Fruit fly (Drosophila melanogaster) whole organism, embryonic: ENCODE data around the gene CHKov1.

Source experiments
- Aef1 ChIP-seq: fragments of 200-800 bp; sonication (Bioruptor generic); IDR thresholded peaks from 3 replicates; pipeline ENCODE4 v1.3.6; 2022; ENCODE audit warnings: missing biosample characterization, missing genetic modification characterization
- Atf6 ChIP-seq: fragments of 200-800 bp; sonication (Bioruptor generic); IDR thresholded peaks from 2 replicates; pipeline ENCODE4 v1.3.6; 2022; ENCODE audit warnings: missing biosample characterization, missing genetic modification characterization
- B-H2 ChIP-seq: fragments of 200-800 bp; sonication (Bioruptor generic); optimal IDR thresholded peaks from 2 replicates; lab custom pipeline; 2018; ENCODE audit warnings: missing biosample characterization, mild to moderate bottlenecking, missing genetic modification characterization
- CG10209 ChIP-seq: fragments of 200-800 bp; sonication (Bioruptor generic); optimal IDR thresholded peaks from 3 replicates; lab custom pipeline; 2017; ENCODE audit warnings: missing biosample characterization, mild to moderate bottlenecking, missing genetic modification characterization, missing genetic modification reagents
- CG10321 ChIP-seq: fragments of 200-800 bp; sonication (Bioruptor generic); IDR thresholded peaks from 2 replicates; pipeline ENCODE4 v1.3.6; 2022; ENCODE audit warnings: missing biosample characterization, missing genetic modification characterization
- CG11723 ChIP-seq: fragments of 200-800 bp; sonication (Bioruptor generic); optimal IDR thresholded peaks from 2 replicates; lab custom pipeline; 2017; ENCODE audit warnings: missing biosample characterization, mild to moderate bottlenecking, missing genetic modification characterization
- CG12071 ChIP-seq: fragments of 200-800 bp; sonication (Bioruptor generic); optimal IDR thresholded peaks from 3 replicates; lab custom pipeline; 2018; ENCODE audit warnings: missing biosample characterization, mild to moderate bottlenecking, missing genetic modification characterization
- CG12744 ChIP-seq: fragments of 200-800 bp; sonication (Bioruptor generic); optimal IDR thresholded peaks from 2 replicates; lab custom pipeline; 2016; ENCODE audit warnings: missing biosample characterization, missing genetic modification characterization
- CG15073 ChIP-seq: fragments of 200-800 bp; sonication (Bioruptor generic); optimal IDR thresholded peaks from 2 replicates; lab custom pipeline; 2016; ENCODE audit warnings: missing biosample characterization, missing genetic modification characterization
- CG16815 ChIP-seq: fragments of 200-800 bp; sonication (Bioruptor generic); optimal IDR thresholded peaks from 3 replicates; lab custom pipeline; 2017; ENCODE audit warnings: missing biosample characterization, mild to moderate bottlenecking, missing genetic modification characterization
- CG17328 ChIP-seq: fragments of 200-800 bp; sonication (Bioruptor generic); IDR thresholded peaks from 2 replicates; pipeline ENCODE4 v1.3.6; 2022; ENCODE audit warnings: missing biosample characterization, missing genetic modification characterization
- CG18476 ChIP-seq: fragments of 200-800 bp; sonication (Bioruptor generic); optimal IDR thresholded peaks from 2 replicates; lab custom pipeline; 2016; ENCODE audit warnings: missing biosample characterization, mild to moderate bottlenecking, missing genetic modification characterization
- CG18599 ChIP-seq: fragments of 200-800 bp; sonication (Bioruptor generic); optimal IDR thresholded peaks from 3 replicates; lab custom pipeline; 2017; ENCODE audit warnings: missing biosample characterization, missing genetic modification characterization, mild to moderate bottlenecking, moderate library complexity, missing genetic modification reagents
- CG2199 ChIP-seq: fragments of 200-800 bp; sonication (Bioruptor generic); IDR thresholded peaks from 3 replicates; pipeline ENCODE4 v1.3.6; 2022; ENCODE audit warnings: missing biosample characterization, missing genetic modification characterization
- CG3065 ChIP-seq: fragments of 200-800 bp; sonication (Bioruptor generic); optimal IDR thresholded peaks from 2 replicates; lab custom pipeline; 2016; ENCODE audit warnings: missing biosample characterization, missing genetic modification characterization
- CG4404 ChIP-seq: fragments of 200-800 bp; sonication (Bioruptor generic); IDR thresholded peaks from 2 replicates; pipeline ENCODE4 v1.3.6; 2022; ENCODE audit warnings: missing biosample characterization, missing genetic modification characterization
- CG6791 ChIP-seq: fragments of 200-800 bp; sonication (Bioruptor generic); IDR thresholded peaks from 3 replicates; pipeline ENCODE4 v1.3.6; 2022; ENCODE audit warnings: missing biosample characterization, missing genetic modification characterization; ENCODE audit not compliant: partially characterized antibody
- CG7928 ChIP-seq: fragments of 200-800 bp; sonication (Bioruptor generic); optimal IDR thresholded peaks from 2 replicates; lab custom pipeline; 2017; ENCODE audit warnings: missing biosample characterization, mild to moderate bottlenecking, missing genetic modification characterization
- CG8924 ChIP-seq: fragments of 200-800 bp; optimal IDR thresholded peaks from 3 replicates; lab custom pipeline; 2019; ENCODE audit warnings: missing biosample characterization, mild to moderate bottlenecking, missing genetic modification characterization, moderate library complexity
- CG9727 ChIP-seq: fragments of 200-800 bp; sonication (Bioruptor generic); optimal IDR thresholded peaks from 3 replicates; lab custom pipeline; 2017; ENCODE audit warnings: missing biosample characterization, mild to moderate bottlenecking, missing genetic modification characterization
- CG9876 ChIP-seq: fragments of 200-800 bp; sonication (Bioruptor generic); optimal IDR thresholded peaks from 2 replicates; lab custom pipeline; 2016; ENCODE audit warnings: missing biosample characterization, missing genetic modification characterization
- CTCF ChIP-seq: fragments of 200-800 bp; sonication (Bioruptor generic); optimal IDR thresholded peaks from 2 replicates; lab custom pipeline; 2017; ENCODE audit warnings: missing biosample characterization, mild to moderate bottlenecking, missing genetic modification characterization, moderate library complexity
- CrebB ChIP-seq: fragments of 200-800 bp; sonication (Bioruptor generic); optimal IDR thresholded peaks from 3 replicates; lab custom pipeline; 2018; ENCODE audit warnings: missing biosample characterization, mild to moderate bottlenecking, missing genetic modification characterization
- Eip74EF ChIP-seq, 2 experiments: fragments of 200-800 bp in 1 of 2; fragments of >200 bp in 1 of 2; sonication (Bioruptor generic) in 1 of 2; optimal IDR thresholded peaks; 2 replicates each; lab custom pipeline; 2017 to 2019; ENCODE audit warnings: missing biosample characterization in 2 of 2, missing genetic modification characterization in 2 of 2, mild to moderate bottlenecking in 1 of 2, moderate library complexity in 1 of 2
- H15 ChIP-seq: fragments of 200-800 bp; sonication (Bioruptor generic); IDR thresholded peaks from 3 replicates; pipeline ENCODE4 v1.3.6; 2022; ENCODE audit warnings: missing biosample characterization, missing genetic modification characterization
- HLH54F ChIP-seq: fragments of 200-800 bp; sonication (Bioruptor generic); optimal IDR thresholded peaks from 3 replicates; lab custom pipeline; 2016; ENCODE audit warnings: missing biosample characterization, missing genetic modification characterization
- Nf-YB ChIP-seq: fragments of 200-800 bp; sonication (Bioruptor generic); optimal IDR thresholded peaks from 3 replicates; lab custom pipeline; 2019; ENCODE audit warnings: missing biosample characterization, mild to moderate bottlenecking, missing genetic modification characterization, moderate library complexity
- Pdp1 ChIP-seq, 2 experiments: fragments of 200-800 bp; sonication (Bioruptor generic); optimal IDR thresholded peaks; 3 replicates each; lab custom pipeline; 2016; ENCODE audit warnings: missing biosample characterization in 2 of 2, missing genetic modification characterization in 2 of 2, mild to moderate bottlenecking in 1 of 2, moderate library complexity in 1 of 2
- Sin3A ChIP-seq: fragments of >200 bp; optimal IDR thresholded peaks from 2 replicates; lab custom pipeline; 2018
- Stat92E ChIP-seq, 3 experiments: fragments of >200 bp in 2 of 3; fragments of 200-800 bp in 1 of 3; sonication (Bioruptor generic) in 1 of 3; optimal IDR thresholded peaks; 2 replicates each; lab custom pipeline; 2017 to 2019; ENCODE audit warnings: missing biosample characterization in 3 of 3, missing genetic modification characterization in 3 of 3, mild to moderate bottlenecking in 1 of 3, moderate library complexity in 1 of 3
- abd-A ChIP-seq: fragments of 200-800 bp; sonication (Bioruptor generic); optimal IDR thresholded peaks from 3 replicates; lab custom pipeline; 2019; ENCODE audit warnings: missing biosample characterization, mild to moderate bottlenecking, missing genetic modification characterization, moderate library complexity
- ap ChIP-seq: fragments of 200-800 bp; sonication (Bioruptor generic); IDR thresholded peaks from 2 replicates; pipeline ENCODE4 v1.3.6; 2022; ENCODE audit warnings: missing biosample characterization, missing genetic modification characterization
- ara ChIP-seq: fragments of 200-800 bp; sonication (Bioruptor generic); IDR thresholded peaks from 2 replicates; pipeline ENCODE4 v1.3.6; 2022; ENCODE audit warnings: missing biosample characterization, missing genetic modification characterization
- ase ChIP-seq: fragments of 200-800 bp; sonication (Bioruptor generic); IDR thresholded peaks from 3 replicates; pipeline ENCODE4 v1.3.6; 2022; ENCODE audit warnings: missing biosample characterization, missing genetic modification characterization
- bsh ChIP-seq, 2 experiments: fragments of 200-800 bp; sonication (Bioruptor generic); optimal IDR thresholded peaks; 2 replicates each; lab custom pipeline; 2017 to 2018; ENCODE audit warnings: mild to moderate bottlenecking in 2 of 2, missing biosample characterization in 2 of 2, missing genetic modification characterization in 2 of 2, moderate library complexity in 1 of 2
- cad ChIP-seq: fragments of >200 bp; optimal IDR thresholded peaks from 2 replicates; lab custom pipeline; 2017; ENCODE audit warnings: missing biosample characterization, missing genetic modification characterization
- caup ChIP-seq: fragments of 200-800 bp; sonication (Bioruptor generic); optimal IDR thresholded peaks from 3 replicates; lab custom pipeline; 2017; ENCODE audit warnings: missing biosample characterization, mild to moderate bottlenecking, missing genetic modification characterization, moderate library complexity; ENCODE audit not compliant: severe bottlenecking
- disco-r ChIP-seq: fragments of 200-800 bp; sonication (Bioruptor generic); optimal IDR thresholded peaks from 2 replicates; lab custom pipeline; 2016; ENCODE audit warnings: missing biosample characterization, missing genetic modification characterization
- emc ChIP-seq: fragments of 200-800 bp; sonication (Bioruptor generic); optimal IDR thresholded peaks from 2 replicates; lab custom pipeline; 2016; ENCODE audit warnings: missing biosample characterization, missing genetic modification characterization
- fu2 ChIP-seq: fragments of 200-800 bp; sonication (Bioruptor generic); optimal IDR thresholded peaks from 2 replicates; lab custom pipeline; 2016; ENCODE audit warnings: missing biosample characterization, missing genetic modification characterization
- gem ChIP-seq: fragments of 200-800 bp; sonication (Bioruptor generic); optimal IDR thresholded peaks from 2 replicates; lab custom pipeline; 2019; ENCODE audit warnings: missing biosample characterization, mild to moderate bottlenecking, missing genetic modification characterization, moderate library complexity
- gfzf ChIP-seq: fragments of 200-800 bp; sonication (Bioruptor generic); optimal IDR thresholded peaks from 2 replicates; lab custom pipeline; 2016; ENCODE audit warnings: missing biosample characterization, mild to moderate bottlenecking, missing genetic modification characterization, moderate library complexity
- insv ChIP-seq, 2 experiments: fragments of 200-800 bp; sonication (Bioruptor generic); optimal IDR thresholded peaks; 3 replicates each; lab custom pipeline; 2016 to 2018; ENCODE audit warnings: missing biosample characterization in 2 of 2, missing genetic modification characterization in 2 of 2
- lola ChIP-seq, 3 experiments: fragments of >200 bp in 2 of 3; fragments of 200-800 bp in 1 of 3; sonication (Bioruptor generic) in 1 of 3; optimal IDR thresholded peaks; 2 replicates each; lab custom pipeline; 2017 to 2019; ENCODE audit warnings: missing biosample characterization in 3 of 3, missing genetic modification characterization in 3 of 3, mild to moderate bottlenecking in 1 of 3, moderate library complexity in 1 of 3
- peb ChIP-seq: fragments of 200-800 bp; sonication (Bioruptor generic); IDR thresholded peaks from 2 replicates; pipeline ENCODE4 v1.3.6; 2022; ENCODE audit warnings: missing biosample characterization, missing genetic modification characterization
- pfk ChIP-seq: fragments of 200-800 bp; sonication (Bioruptor generic); optimal IDR thresholded peaks from 2 replicates; lab custom pipeline; 2018; ENCODE audit warnings: missing biosample characterization, mild to moderate bottlenecking, missing genetic modification characterization, moderate library complexity
- pnt ChIP-seq: fragments of 200-800 bp; sonication (Bioruptor generic); optimal IDR thresholded peaks from 3 replicates; lab custom pipeline; 2016; ENCODE audit warnings: missing biosample characterization, missing genetic modification characterization
- scrt ChIP-seq: fragments of 200-800 bp; sonication (Bioruptor generic); optimal IDR thresholded peaks from 2 replicates; lab custom pipeline; 2018; ENCODE audit warnings: missing biosample characterization, mild to moderate bottlenecking, missing genetic modification characterization, moderate library complexity
- sens ChIP-seq: fragments of 200-800 bp; sonication (Bioruptor generic); peaks from one replicate; lab custom pipeline; 2016; ENCODE audit warnings: missing biosample characterization, missing genetic modification characterization
- sima ChIP-seq: fragments of 200-800 bp; sonication (Bioruptor generic); optimal IDR thresholded peaks from 2 replicates; lab custom pipeline; 2016; ENCODE audit warnings: missing biosample characterization, missing genetic modification characterization
- sisA ChIP-seq: fragments of 200-800 bp; sonication (Bioruptor generic); IDR thresholded peaks from 2 replicates; pipeline ENCODE4 v1.3.6; 2022; ENCODE audit warnings: missing biosample characterization, missing genetic modification characterization
- tup ChIP-seq: fragments of 200-800 bp; sonication (Bioruptor generic); optimal IDR thresholded peaks from 2 replicates; lab custom pipeline; 2016; ENCODE audit warnings: missing biosample characterization, mild to moderate bottlenecking, missing genetic modification characterization, moderate library complexity

CHKov1 gene

dm6 chr3R:25275276-25275675 lies 53.8 kb downstream of the CHKov1 start (continued):
- TF ChIP-seq Sin3A (lab: Kevin White, UChicago), result no peak
- TF ChIP-seq CG9876 (GFP tag; lab: Kevin White, UChicago), result no peak
- TF ChIP-seq CG12071 (GFP tag; lab: Kevin White, UChicago), result peak; percentile 44
- no peak for TF ChIP-seq tup
- TF ChIP-seq CG15073 (GFP tag; lab: Kevin White, UChicago), result no peak
- no peak for TF ChIP-seq Nf-YB (GFP tag; lab: Kevin White, UChicago)
- TF ChIP-seq CG11723 (GFP tag; lab: Kevin White, UChicago), result no peak
- no peak for TF ChIP-seq CG2199 (GFP tag; lab: Robert Waterston, UW)
- no peak for TF ChIP-seq ap (GFP tag; lab: Robert Waterston, UW)
- TF ChIP-seq CG4404 (GFP tag; lab: Robert Waterston, UW), result no peak
- TF ChIP-seq sens, result peak; percentile 61
- no peak for TF ChIP-seq Stat92E (GFP tag; optimal IDR thresholded peaks at IDR 0.05; lab: Kevin White, UChicago)
- TF ChIP-seq Eip74EF (GFP tag; optimal IDR thresholded peaks at IDR 0.05; lab: Kevin White, UChicago), result no peak
- TF ChIP-seq gfzf (GFP tag; lab: Kevin White, UChicago), result no peak
- peak; percentile 65 for TF ChIP-seq caup (GFP tag; lab: Kevin White, UChicago)
- peak; percentile 36 for TF ChIP-seq B-H2 (GFP tag; lab: Kevin White, UChicago)
- no peak for TF ChIP-seq emc (GFP tag; lab: Kevin White, UChicago)
- no peak for TF ChIP-seq CG10321 (GFP tag; lab: Robert Waterston, UW)
- no peak for TF ChIP-seq CTCF
- no peak for TF ChIP-seq H15 (GFP tag; lab: Robert Waterston, UW)
- TF ChIP-seq CG18599 (GFP tag; lab: Kevin White, UChicago), result peak; percentile 68
- no peak for TF ChIP-seq abd-A (tag; lab: Kevin White, UChicago)
- TF ChIP-seq CG12744 (GFP tag; lab: Kevin White, UChicago), result no peak
- no peak for TF ChIP-seq CG9727 (GFP tag; lab: Kevin White, UChicago)
- TF ChIP-seq CG6791 (GFP tag; lab: Robert Waterston, UW), result no peak
- TF ChIP-seq CG10209 (GFP tag; lab: Kevin White, UChicago), result no peak
- TF ChIP-seq peb (GFP tag; lab: Robert Waterston, UW), result no peak
- TF ChIP-seq fu2, result no peak
- no peak for TF ChIP-seq pnt (GFP tag; lab: Kevin White, UChicago)
- TF ChIP-seq CG3065, result no peak
- no peak; the same call in 1 of the 2 replicates for TF ChIP-seq Atf6
- no peak for TF ChIP-seq Aef1 (GFP tag; lab: Robert Waterston, UW)
- no peak for TF ChIP-seq sima (GFP tag; lab: Kevin White, UChicago)
- peak; percentile 55 for TF ChIP-seq scrt (GFP tag; lab: Kevin White, UChicago)
- no peak for TF ChIP-seq HLH54F
- TF ChIP-seq CG8924 (tag; lab: Kevin White, UChicago), result peak; percentile 27
- no peak for TF ChIP-seq gem
- TF ChIP-seq disco-r (GFP tag; lab: Kevin White, UChicago), result no peak
- TF ChIP-seq pfk (GFP tag; lab: Kevin White, UChicago), result no peak
- no peak for TF ChIP-seq CG16815 (GFP tag; lab: Kevin White, UChicago)
- no peak for TF ChIP-seq lola (GFP tag; optimal IDR thresholded peaks at IDR 0.05; lab: Kevin White, UChicago)
- TF ChIP-seq Pdp1 (GFP tag; optimal IDR thresholded peaks at IDR 0.05; lab: Kevin White, UChicago), result no peak
- TF ChIP-seq ara (GFP tag; lab: Robert Waterston, UW), result no peak
- TF ChIP-seq CG7928 (GFP tag; lab: Kevin White, UChicago), result no peak
- no peak for TF ChIP-seq bsh (GFP tag; optimal IDR thresholded peaks at IDR 0.05; lab: Kevin White, UChicago)
- TF ChIP-seq CrebB (tag; lab: Kevin White, UChicago), result peak; percentile 60
- TF ChIP-seq insv (GFP tag; optimal IDR thresholded peaks at IDR 0.05; lab: Kevin White, UChicago), result no peak
- TF ChIP-seq CG18476 (GFP tag; lab: Kevin White, UChicago), result no peak
- no peak for TF ChIP-seq ase (GFP tag; lab: Robert Waterston, UW)
- TF ChIP-seq cad (GFP tag; lab: Kevin White, UChicago), result no peak
- no peak for TF ChIP-seq sisA
- no peak for TF ChIP-seq CG17328 (GFP tag; lab: Robert Waterston, UW)
